Fruit fly (Drosophila melanogaster) whole organism, embryonic: ENCODE results near the gene MBD-R2.

ENCODE experiments used
- ATbp ChIP-seq: fragments of 200-800 bp; sonication (Bioruptor generic); optimal IDR thresholded peaks from 2 replicates; lab custom pipeline; 2017; ENCODE audit warnings: missing biosample characterization, mild to moderate bottlenecking, missing genetic modification characterization, missing genetic modification reagents
- Ada2b ChIP-seq: fragments of 200-800 bp; sonication (Bioruptor generic); IDR thresholded peaks from 2 replicates; pipeline ENCODE4 v1.3.6; 2022; ENCODE audit warnings: missing biosample characterization, missing genetic modification characterization
- Bgb ChIP-seq: fragments of 200-800 bp; sonication (Bioruptor generic); IDR thresholded peaks from 2 replicates; pipeline ENCODE4 v1.3.6; 2022; ENCODE audit warnings: missing biosample characterization, missing genetic modification characterization; ENCODE audit not compliant: partially characterized antibody
- CG10147 ChIP-seq: fragments of 200-800 bp; sonication (Bioruptor generic); optimal IDR thresholded peaks from 2 replicates; lab custom pipeline; 2019; ENCODE audit warnings: missing biosample characterization, mild to moderate bottlenecking, missing genetic modification characterization, moderate library complexity
- CG10565 ChIP-seq: fragments of 200-800 bp; sonication (Bioruptor generic); optimal IDR thresholded peaks from 3 replicates; lab custom pipeline; 2016; ENCODE audit warnings: missing biosample characterization, mild to moderate bottlenecking, missing genetic modification characterization
- CG12219 ChIP-seq: fragments of 200-800 bp; sonication (Bioruptor generic); optimal IDR thresholded peaks from 3 replicates; lab custom pipeline; 2018; ENCODE audit warnings: missing biosample characterization, mild to moderate bottlenecking, missing genetic modification characterization
- CG12236 ChIP-seq: fragments of 200-800 bp; sonication (Bioruptor generic); optimal IDR thresholded peaks from 2 replicates; lab custom pipeline; 2016; ENCODE audit warnings: missing biosample characterization, missing genetic modification characterization
- CG14667 ChIP-seq: fragments of 200-800 bp; sonication (Bioruptor generic); IDR thresholded peaks from 2 replicates; pipeline ENCODE4 v1.3.6; 2022; ENCODE audit warnings: missing biosample characterization, missing genetic modification characterization
- CG1647 ChIP-seq: fragments of 200-800 bp; sonication (Bioruptor generic); optimal IDR thresholded peaks from 3 replicates; lab custom pipeline; 2016; ENCODE audit warnings: missing biosample characterization, missing genetic modification characterization
- CG18011 ChIP-seq: fragments of 200-800 bp; sonication (Bioruptor generic); optimal IDR thresholded peaks from 2 replicates; lab custom pipeline; 2017; ENCODE audit warnings: missing biosample characterization, missing genetic modification characterization, mild to moderate bottlenecking, moderate library complexity, missing genotype
- CG2202 ChIP-seq: fragments of 200-800 bp; sonication (Bioruptor generic); optimal IDR thresholded peaks from 2 replicates; lab custom pipeline; 2018; ENCODE audit warnings: missing biosample characterization, mild to moderate bottlenecking, missing genetic modification characterization
- CG2875 ChIP-seq: fragments of 200-800 bp; sonication (Bioruptor generic); optimal IDR thresholded peaks from 2 replicates; lab custom pipeline; 2017; ENCODE audit warnings: missing biosample characterization, mild to moderate bottlenecking, missing genetic modification characterization, missing genetic modification reagents
- CG30020 ChIP-seq: fragments of 200-800 bp; optimal IDR thresholded peaks from 2 replicates; lab custom pipeline; 2019; ENCODE audit warnings: missing biosample characterization, mild to moderate bottlenecking, missing genetic modification characterization, moderate library complexity
- CG32772 ChIP-seq: fragments of 200-800 bp; sonication (Bioruptor generic); IDR thresholded peaks from 2 replicates; pipeline ENCODE4 v1.3.6; 2022; ENCODE audit warnings: missing biosample characterization, missing genetic modification characterization
- CG33557 ChIP-seq: fragments of 200-800 bp; sonication (Bioruptor generic); optimal IDR thresholded peaks from 2 replicates; lab custom pipeline; 2019; ENCODE audit warnings: missing biosample characterization, mild to moderate bottlenecking, missing genetic modification characterization, moderate library complexity
- CG34422 ChIP-seq: fragments of 200-800 bp; sonication (Bioruptor generic); IDR thresholded peaks from 3 replicates; pipeline ENCODE4 v1.3.6; 2022; ENCODE audit warnings: missing biosample characterization, missing genetic modification characterization
- CG3847 ChIP-seq: fragments of 200-800 bp; sonication (Bioruptor generic); IDR thresholded peaks from 2 replicates; pipeline ENCODE4 v1.3.6; 2022; ENCODE audit warnings: missing biosample characterization, missing genetic modification characterization
- CG4617 ChIP-seq: fragments of 200-800 bp; sonication (Bioruptor generic); optimal IDR thresholded peaks from 3 replicates; lab custom pipeline; 2016; ENCODE audit warnings: missing biosample characterization, missing genetic modification characterization, borderline replicate concordance
- CG6272 ChIP-seq: fragments of 200-800 bp; sonication (Bioruptor generic); IDR thresholded peaks from 2 replicates; pipeline ENCODE4 v1.3.6; 2022; ENCODE audit warnings: missing biosample characterization, missing genetic modification characterization
- CG7963 ChIP-seq: fragments of 200-800 bp; sonication (Bioruptor generic); IDR thresholded peaks from 3 replicates; pipeline ENCODE4 v1.3.6; 2022; ENCODE audit warnings: missing biosample characterization, missing genetic modification characterization; ENCODE audit not compliant: partially characterized antibody
- Camta ChIP-seq: fragments of 200-800 bp; sonication (Bioruptor generic); optimal IDR thresholded peaks from 2 replicates; lab custom pipeline; 2016; ENCODE audit warnings: missing biosample characterization, missing genetic modification characterization
- D19B ChIP-seq: fragments of 200-800 bp; sonication (Bioruptor generic); optimal IDR thresholded peaks from 2 replicates; lab custom pipeline; 2017; ENCODE audit warnings: missing biosample characterization, mild to moderate bottlenecking, missing genetic modification characterization
- Dad ChIP-seq: fragments of 200-800 bp; sonication (Bioruptor generic); optimal IDR thresholded peaks from 3 replicates; lab custom pipeline; 2016; ENCODE audit warnings: missing biosample characterization, missing genetic modification characterization
- Doc3 ChIP-seq: fragments of 200-800 bp; sonication (Bioruptor generic); IDR thresholded peaks from 3 replicates; pipeline ENCODE4 v1.3.6; 2022; ENCODE audit warnings: missing biosample characterization, missing genetic modification characterization; ENCODE audit not compliant: partially characterized antibody
- E2f2 ChIP-seq: fragments of 200-800 bp; sonication (Bioruptor generic); IDR thresholded peaks from 2 replicates; pipeline ENCODE4 v1.3.6; 2022; ENCODE audit warnings: missing biosample characterization, missing genetic modification characterization
- ERR ChIP-seq: fragments of 200-800 bp; sonication (Bioruptor generic); optimal IDR thresholded peaks from 2 replicates; lab custom pipeline; 2016; ENCODE audit warnings: missing biosample characterization, missing genetic modification characterization
- Ets97D ChIP-seq: fragments of 200-800 bp; sonication (Bioruptor generic); optimal IDR thresholded peaks from 3 replicates; lab custom pipeline; 2016; ENCODE audit warnings: missing biosample characterization, missing genetic modification characterization
- Fer1 ChIP-seq: fragments of 200-800 bp; sonication (Bioruptor generic); optimal IDR thresholded peaks from 2 replicates; lab custom pipeline; 2017; ENCODE audit warnings: missing biosample characterization, mild to moderate bottlenecking, missing genetic modification characterization
- Gug ChIP-seq: fragments of 200-800 bp; sonication (Bioruptor generic); IDR thresholded peaks from 4 replicates; pipeline ENCODE4 v1.3.6; 2022; ENCODE audit warnings: missing biosample characterization, missing genetic modification characterization
- HHEX ChIP-seq: fragments of 200-800 bp; sonication (Bioruptor generic); optimal IDR thresholded peaks from 3 replicates; lab custom pipeline; 2017; ENCODE audit warnings: missing biosample characterization, mild to moderate bottlenecking, missing genetic modification characterization, missing genetic modification reagents
- Hr39 ChIP-seq: fragments of >200 bp; optimal IDR thresholded peaks from 2 replicates; lab custom pipeline; 2017
- MESR4 ChIP-seq: fragments of 200-800 bp; sonication (Bioruptor generic); optimal IDR thresholded peaks from 2 replicates; lab custom pipeline; 2018; ENCODE audit warnings: missing biosample characterization, mild to moderate bottlenecking, missing genetic modification characterization, moderate library complexity
- Oli ChIP-seq: fragments of 200-800 bp; sonication (Bioruptor generic); optimal IDR thresholded peaks from 2 replicates; lab custom pipeline; 2018; ENCODE audit warnings: missing biosample characterization, mild to moderate bottlenecking, missing genetic modification characterization, moderate library complexity
- Sox102F ChIP-seq: fragments of 200-800 bp; sonication (Bioruptor generic); optimal IDR thresholded peaks from 2 replicates; lab custom pipeline; 2018; ENCODE audit warnings: missing biosample characterization, mild to moderate bottlenecking, missing genetic modification characterization, moderate library complexity
- Vsx1 ChIP-seq: fragments of 200-800 bp; sonication (Bioruptor generic); optimal IDR thresholded peaks from 2 replicates; lab custom pipeline; 2017; ENCODE audit warnings: missing biosample characterization, mild to moderate bottlenecking, missing genetic modification characterization, missing genetic modification reagents
- bbx ChIP-seq: fragments of 200-800 bp; sonication (Bioruptor generic); IDR thresholded peaks from 2 replicates; pipeline ENCODE4 v1.3.6; 2022; ENCODE audit warnings: missing biosample characterization, missing genetic modification characterization; ENCODE audit not compliant: partially characterized antibody
- corto ChIP-seq: fragments of 200-800 bp; sonication (Bioruptor generic); optimal IDR thresholded peaks from 2 replicates; lab custom pipeline; 2016; ENCODE audit warnings: missing biosample characterization, mild to moderate bottlenecking, missing genetic modification characterization, moderate library complexity
- gce ChIP-seq: fragments of 200-800 bp; sonication (Bioruptor generic); IDR thresholded peaks from 3 replicates; pipeline ENCODE4 v1.3.6; 2022; ENCODE audit warnings: missing biosample characterization, missing genetic modification characterization
- gcm2 ChIP-seq: fragments of 200-800 bp; sonication (Bioruptor generic); optimal IDR thresholded peaks from 2 replicates; lab custom pipeline; 2016; ENCODE audit warnings: missing biosample characterization, missing genetic modification characterization
- ind ChIP-seq: fragments of 200-800 bp; sonication (Bioruptor generic); optimal IDR thresholded peaks from 3 replicates; lab custom pipeline; 2016; ENCODE audit warnings: missing biosample characterization, missing genetic modification characterization
- inv ChIP-seq: fragments of 200-800 bp; sonication (Bioruptor generic); IDR thresholded peaks from 2 replicates; pipeline ENCODE4 v1.3.6; 2022; ENCODE audit warnings: missing biosample characterization, missing genetic modification characterization; ENCODE audit not compliant: partially characterized antibody
- kay ChIP-seq: fragments of 200-800 bp; sonication (Bioruptor generic); optimal IDR thresholded peaks from 2 replicates; lab custom pipeline; 2016; ENCODE audit warnings: missing biosample characterization, missing genetic modification characterization
- mirr ChIP-seq: fragments of 200-800 bp; sonication (Bioruptor generic); optimal IDR thresholded peaks from 3 replicates; lab custom pipeline; 2018; ENCODE audit warnings: missing biosample characterization, mild to moderate bottlenecking, missing genetic modification characterization
- nerfin-1 ChIP-seq: fragments of 200-800 bp; sonication (Bioruptor generic); optimal IDR thresholded peaks from 3 replicates; lab custom pipeline; 2019; ENCODE audit warnings: missing biosample characterization, mild to moderate bottlenecking, missing genetic modification characterization, moderate library complexity
- slp2 ChIP-seq: fragments of 200-800 bp; sonication (Bioruptor generic); optimal IDR thresholded peaks from 2 replicates; lab custom pipeline; 2016; ENCODE audit warnings: missing biosample characterization, missing genetic modification characterization
- so ChIP-seq: fragments of 200-800 bp; sonication (Bioruptor generic); IDR thresholded peaks from 3 replicates; pipeline ENCODE4 v1.3.6; 2022; ENCODE audit warnings: missing biosample characterization, missing genetic modification characterization
- sqz ChIP-seq: fragments of 200-800 bp; sonication (Bioruptor generic); optimal IDR thresholded peaks from 3 replicates; lab custom pipeline; 2018; ENCODE audit warnings: missing biosample characterization, mild to moderate bottlenecking, missing genetic modification characterization
- trh ChIP-seq: fragments of 200-800 bp; sonication (Bioruptor generic); optimal IDR thresholded peaks from 2 replicates; lab custom pipeline; 2016; ENCODE audit warnings: missing biosample characterization, missing genetic modification characterization
- wdn ChIP-seq: fragments of 200-800 bp; sonication (Bioruptor generic); IDR thresholded peaks from 2 replicates; pipeline ENCODE4 v1.3.6; 2022; ENCODE audit warnings: missing biosample characterization, missing genetic modification characterization
- wor ChIP-seq: fragments of 200-800 bp; sonication (Bioruptor generic); IDR thresholded peaks from 2 replicates; pipeline ENCODE4 v1.3.6; 2022; ENCODE audit warnings: missing biosample characterization, missing genetic modification characterization
- zf30C ChIP-seq: fragments of 200-800 bp; sonication (Bioruptor generic); optimal IDR thresholded peaks from 3 replicates; lab custom pipeline; 2018; ENCODE audit warnings: missing biosample characterization, mild to moderate bottlenecking, missing genetic modification characterization

The MBD-R2 gene

DNA sequence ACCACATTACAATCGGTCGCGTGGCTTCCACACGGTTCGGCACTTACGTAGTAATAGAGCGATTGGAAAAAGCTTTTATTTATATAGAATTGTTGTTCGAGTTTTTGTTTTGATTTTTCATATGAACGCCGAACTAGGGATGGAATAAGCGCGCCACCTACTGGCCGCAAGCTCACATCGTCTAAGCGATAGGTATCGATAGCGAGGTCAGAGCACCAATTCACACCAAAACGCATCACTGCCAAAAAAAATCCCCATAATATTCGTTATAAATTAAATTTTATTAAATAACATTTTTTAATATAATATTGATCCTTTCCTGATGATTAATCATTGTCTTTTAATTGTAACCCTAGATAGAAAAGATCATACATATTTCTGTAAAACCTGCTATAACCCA, 5.6 kb downstream of the MBD-R2 start, which contains the start of gene CG10038 (continued):
- TF ChIP-seq Sox102F = peak; percentile 20
- TF ChIP-seq trh (GFP tag; lab: Kevin White, UChicago) = no peak
- peak; percentile 86 for TF ChIP-seq CG7963
- TF ChIP-seq Ets97D (GFP tag; lab: Kevin White, UChicago) = peak; percentile 60
- TF ChIP-seq CG3847 (GFP tag; lab: Robert Waterston, UW) = peak; percentile 55
- TF ChIP-seq zf30C (GFP tag; lab: Kevin White, UChicago) = peak; percentile 24
- TF ChIP-seq CG12219 (GFP tag; lab: Kevin White, UChicago) = no peak
- TF ChIP-seq CG33557 = no peak
- TF ChIP-seq CG1647 = peak; percentile 52
- TF ChIP-seq HHEX = no peak
- no peak for TF ChIP-seq ERR (GFP tag; lab: Kevin White, UChicago)
- TF ChIP-seq Gug = peak; percentile 62; the same call in 2 of the 4 replicates
- TF ChIP-seq Ada2b = no peak
- TF ChIP-seq Hr39 (lab: Kevin White, UChicago) = no peak
- TF ChIP-seq Fer1 (GFP tag; lab: Kevin White, UChicago) = peak; percentile 41
- no peak for TF ChIP-seq wor (GFP tag; lab: Robert Waterston, UW)
- no peak for TF ChIP-seq gce (GFP tag; lab: Robert Waterston, UW)
- TF ChIP-seq CG30020 (tag; lab: Kevin White, UChicago) = peak; percentile 38
- TF ChIP-seq CG12236 (GFP tag; lab: Kevin White, UChicago) = no peak
- TF ChIP-seq CG10565 (GFP tag; lab: Kevin White, UChicago) = no peak
- TF ChIP-seq CG14667 (GFP tag; lab: Robert Waterston, UW) = no peak
- no peak for TF ChIP-seq CG10147 (GFP tag; lab: Kevin White, UChicago)
- TF ChIP-seq ATbp (GFP tag; lab: Kevin White, UChicago) = no peak
- no peak for TF ChIP-seq Vsx1 (GFP tag; lab: Kevin White, UChicago)
- no peak for TF ChIP-seq nerfin-1 (tag; lab: Kevin White, UChicago)
- peak; percentile 60; the same call in 2 of the 3 replicates for TF ChIP-seq CG34422
- TF ChIP-seq CG2202 (tag; lab: Kevin White, UChicago) = no peak
- TF ChIP-seq MESR4 (GFP tag; lab: Kevin White, UChicago) = peak; percentile 10
- TF ChIP-seq mirr (GFP tag; lab: Kevin White, UChicago) = no peak
- peak; percentile 93 for TF ChIP-seq inv (GFP tag; lab: Robert Waterston, UW)
- TF ChIP-seq kay (GFP tag; lab: Kevin White, UChicago) = peak; percentile 14
- TF ChIP-seq slp2 = peak; percentile 1
- no peak for TF ChIP-seq CG32772 (GFP tag; lab: Robert Waterston, UW)
- peak; percentile 68 for TF ChIP-seq CG6272 (GFP tag; lab: Robert Waterston, UW)
- TF ChIP-seq gcm2 = no peak
- peak; percentile 91 for TF ChIP-seq Doc3
- peak; percentile 71 for TF ChIP-seq E2f2 (GFP tag; lab: Robert Waterston, UW)
- TF ChIP-seq sqz = peak; percentile 28
- no peak for TF ChIP-seq D19B
- TF ChIP-seq CG4617 = peak; percentile 61
- TF ChIP-seq CG2875 (GFP tag; lab: Kevin White, UChicago) = peak; percentile 20
- TF ChIP-seq so (GFP tag; lab: Robert Waterston, UW) = no peak
- no peak for TF ChIP-seq wdn (GFP tag; lab: Robert Waterston, UW)
- TF ChIP-seq ind (GFP tag; lab: Kevin White, UChicago) = peak; percentile 30
- no peak for TF ChIP-seq Dad (GFP tag; lab: Kevin White, UChicago)
- no peak for TF ChIP-seq corto (GFP tag; lab: Kevin White, UChicago)
- peak; percentile 11 for TF ChIP-seq CG18011 (GFP tag; lab: Kevin White, UChicago)
- TF ChIP-seq Oli (tag; lab: Kevin White, UChicago) = no peak
- TF ChIP-seq Camta (GFP tag; lab: Kevin White, UChicago) = no peak
- TF ChIP-seq Bgb = peak; percentile 97
- peak; percentile 95 for TF ChIP-seq bbx (GFP tag; lab: Robert Waterston, UW)
